Fruit fly (Drosophila melanogaster) whole organism, embryonic: ENCODE measurements around the gene CG46307.

Experiments used
- CG10147 ChIP-seq: fragments of 200-800 bp; sonication (Bioruptor generic); optimal IDR thresholded peaks from 2 replicates; lab custom pipeline; 2019; ENCODE audit warnings: missing biosample characterization, mild to moderate bottlenecking, missing genetic modification characterization, moderate library complexity
- CG11723 ChIP-seq: fragments of 200-800 bp; sonication (Bioruptor generic); optimal IDR thresholded peaks from 2 replicates; lab custom pipeline; 2017; ENCODE audit warnings: missing biosample characterization, mild to moderate bottlenecking, missing genetic modification characterization
- CG12104 ChIP-seq: fragments of 200-800 bp; sonication (Bioruptor generic); optimal IDR thresholded peaks from 3 replicates; lab custom pipeline; 2016; ENCODE audit warnings: missing biosample characterization, missing genetic modification characterization
- CG12299 ChIP-seq: fragments of 200-800 bp; sonication (Bioruptor generic); optimal IDR thresholded peaks from 2 replicates; lab custom pipeline; 2018; ENCODE audit warnings: missing biosample characterization, mild to moderate bottlenecking, missing genetic modification characterization
- CG12744 ChIP-seq: fragments of 200-800 bp; sonication (Bioruptor generic); optimal IDR thresholded peaks from 2 replicates; lab custom pipeline; 2016; ENCODE audit warnings: missing biosample characterization, missing genetic modification characterization
- CG13123 ChIP-seq: fragments of 200-800 bp; sonication (Bioruptor generic); optimal IDR thresholded peaks from 2 replicates; lab custom pipeline; 2016; ENCODE audit warnings: missing biosample characterization, missing genetic modification characterization
- CG13296 ChIP-seq: fragments of 200-800 bp; sonication (Bioruptor generic); optimal IDR thresholded peaks from 3 replicates; lab custom pipeline; 2018; ENCODE audit warnings: missing biosample characterization, mild to moderate bottlenecking, missing genetic modification characterization
- CG14710 ChIP-seq: fragments of 200-800 bp; sonication (Bioruptor generic); optimal IDR thresholded peaks from 3 replicates; lab custom pipeline; 2019; ENCODE audit warnings: missing biosample characterization, mild to moderate bottlenecking, missing genetic modification characterization, moderate library complexity
- CG1603 ChIP-seq: fragments of 200-800 bp; sonication (Bioruptor generic); optimal IDR thresholded peaks from 2 replicates; lab custom pipeline; 2019; ENCODE audit warnings: missing biosample characterization, mild to moderate bottlenecking, missing genetic modification characterization, moderate library complexity
- CG1647 ChIP-seq: fragments of 200-800 bp; sonication (Bioruptor generic); optimal IDR thresholded peaks from 3 replicates; lab custom pipeline; 2016; ENCODE audit warnings: missing biosample characterization, missing genetic modification characterization
- CG16863 ChIP-seq: fragments of 200-800 bp; sonication (Bioruptor generic); optimal IDR thresholded peaks from 3 replicates; lab custom pipeline; 2016; ENCODE audit warnings: missing biosample characterization, missing genetic modification characterization
- CG1832 ChIP-seq: fragments of 200-800 bp; sonication (Bioruptor generic); optimal IDR thresholded peaks from 2 replicates; lab custom pipeline; 2017; ENCODE audit warnings: missing biosample characterization, mild to moderate bottlenecking, missing genetic modification characterization, inconsistent platforms
- CG2678 ChIP-seq: fragments of 200-800 bp; sonication (Bioruptor generic); optimal IDR thresholded peaks from 3 replicates; lab custom pipeline; 2019; ENCODE audit warnings: missing biosample characterization, mild to moderate bottlenecking, missing genetic modification characterization, moderate library complexity
- CG4404 ChIP-seq: fragments of 200-800 bp; sonication (Bioruptor generic); IDR thresholded peaks from 2 replicates; pipeline ENCODE4 v1.3.6; 2022; ENCODE audit warnings: missing biosample characterization, missing genetic modification characterization
- CG4617 ChIP-seq: fragments of 200-800 bp; sonication (Bioruptor generic); optimal IDR thresholded peaks from 3 replicates; lab custom pipeline; 2016; ENCODE audit warnings: missing biosample characterization, missing genetic modification characterization, borderline replicate concordance
- CG6175 ChIP-seq: fragments of 200-800 bp; sonication (Bioruptor generic); IDR thresholded peaks from 3 replicates; pipeline ENCODE4 v1.3.6; 2022; ENCODE audit warnings: missing biosample characterization, missing genetic modification characterization
- CG7928 ChIP-seq: fragments of 200-800 bp; sonication (Bioruptor generic); optimal IDR thresholded peaks from 2 replicates; lab custom pipeline; 2017; ENCODE audit warnings: missing biosample characterization, mild to moderate bottlenecking, missing genetic modification characterization
- CG7987 ChIP-seq: fragments of 200-800 bp; sonication (Bioruptor generic); optimal IDR thresholded peaks from 2 replicates; lab custom pipeline; 2018; ENCODE audit warnings: missing biosample characterization, mild to moderate bottlenecking, missing genetic modification characterization, moderate library complexity
- CG8924 ChIP-seq: fragments of 200-800 bp; optimal IDR thresholded peaks from 3 replicates; lab custom pipeline; 2019; ENCODE audit warnings: missing biosample characterization, mild to moderate bottlenecking, missing genetic modification characterization, moderate library complexity
- CG8944 ChIP-seq: fragments of 200-800 bp; sonication (Bioruptor generic); optimal IDR thresholded peaks from 3 replicates; lab custom pipeline; 2016; ENCODE audit warnings: missing biosample characterization, missing genetic modification characterization
- CHES-1-like ChIP-seq: fragments of 200-800 bp; sonication (Bioruptor generic); optimal IDR thresholded peaks from 2 replicates; lab custom pipeline; 2016; ENCODE audit warnings: missing biosample characterization, missing genetic modification characterization
- HLH3B ChIP-seq: fragments of 200-800 bp; sonication (Bioruptor generic); IDR thresholded peaks from 2 replicates; pipeline ENCODE4 v1.3.6; 2022; ENCODE audit warnings: missing biosample characterization, missing genetic modification characterization
- Hr3 ChIP-seq: fragments of 200-800 bp; sonication (Bioruptor generic); optimal IDR thresholded peaks from 3 replicates; lab custom pipeline; 2016; ENCODE audit warnings: missing biosample characterization, missing genetic modification characterization
- Hr39 ChIP-seq: fragments of >200 bp; optimal IDR thresholded peaks from 2 replicates; lab custom pipeline; 2017
- Max ChIP-seq: fragments of 200-800 bp; sonication (Bioruptor generic); optimal IDR thresholded peaks from 2 replicates; lab custom pipeline; 2016; ENCODE audit warnings: missing biosample characterization, mild to moderate bottlenecking, missing genetic modification characterization
- NC2β ChIP-seq: fragments of 200-800 bp; sonication (Bioruptor generic); optimal IDR thresholded peaks from 2 replicates; lab custom pipeline; 2016; ENCODE audit warnings: missing biosample characterization, missing genetic modification characterization
- Usf ChIP-seq: fragments of 200-800 bp; sonication (Bioruptor generic); optimal IDR thresholded peaks from 2 replicates; lab custom pipeline; 2017; ENCODE audit warnings: missing genotype, missing biosample characterization, missing genetic modification characterization
- bab2 ChIP-seq: fragments of 200-800 bp; sonication (Bioruptor generic); optimal IDR thresholded peaks from 2 replicates; lab custom pipeline; 2016; ENCODE audit warnings: missing biosample characterization, missing genetic modification characterization
- cad ChIP-seq: fragments of >200 bp; optimal IDR thresholded peaks from 2 replicates; lab custom pipeline; 2017; ENCODE audit warnings: missing biosample characterization, missing genetic modification characterization
- caup ChIP-seq: fragments of 200-800 bp; sonication (Bioruptor generic); optimal IDR thresholded peaks from 3 replicates; lab custom pipeline; 2017; ENCODE audit warnings: missing biosample characterization, mild to moderate bottlenecking, missing genetic modification characterization, moderate library complexity; ENCODE audit not compliant: severe bottlenecking
- crp ChIP-seq, 2 experiments: fragments of 200-800 bp; sonication (Bioruptor generic); optimal IDR thresholded peaks; 2 replicates in 1 of 2; 3 replicates in 1 of 2; lab custom pipeline; 2017; ENCODE audit warnings: missing biosample characterization in 2 of 2, missing genetic modification characterization in 2 of 2, mild to moderate bottlenecking in 1 of 2, moderate library complexity in 1 of 2
- cwo ChIP-seq: fragments of 200-800 bp; sonication (Bioruptor generic); optimal IDR thresholded peaks from 3 replicates; lab custom pipeline; 2017; ENCODE audit warnings: missing biosample characterization, missing genetic modification characterization, mild to moderate bottlenecking, moderate library complexity, missing genetic modification reagents
- dan ChIP-seq: fragments of 200-800 bp; sonication (Bioruptor generic); IDR thresholded peaks from 2 replicates; pipeline ENCODE4 v1.3.6; 2022; ENCODE audit warnings: missing biosample characterization, missing genetic modification characterization
- dm ChIP-seq: fragments of 200-800 bp; sonication (Bioruptor generic); optimal IDR thresholded peaks from 3 replicates; lab custom pipeline; 2016; ENCODE audit warnings: missing biosample characterization, missing genetic modification characterization
- fu2 ChIP-seq: fragments of 200-800 bp; sonication (Bioruptor generic); optimal IDR thresholded peaks from 2 replicates; lab custom pipeline; 2016; ENCODE audit warnings: missing biosample characterization, missing genetic modification characterization
- gsb-n ChIP-seq: fragments of 200-800 bp; sonication (Bioruptor generic); optimal IDR thresholded peaks from 3 replicates; lab custom pipeline; 2018; ENCODE audit warnings: missing biosample characterization, mild to moderate bottlenecking, missing genetic modification characterization
- kay ChIP-seq: fragments of 200-800 bp; sonication (Bioruptor generic); optimal IDR thresholded peaks from 2 replicates; lab custom pipeline; 2016; ENCODE audit warnings: missing biosample characterization, missing genetic modification characterization
- lab ChIP-seq: fragments of 200-800 bp; sonication (Bioruptor generic); optimal IDR thresholded peaks from 3 replicates; lab custom pipeline; 2017; ENCODE audit warnings: missing biosample characterization, missing genetic modification characterization, mild to moderate bottlenecking, moderate library complexity, missing genetic modification reagents
- lmd ChIP-seq: fragments of 200-800 bp; sonication (Bioruptor generic); IDR thresholded peaks from 2 replicates; pipeline ENCODE4 v1.3.6; 2022; ENCODE audit warnings: missing biosample characterization, missing genetic modification characterization
- maf-S ChIP-seq: fragments of 200-800 bp; sonication (Bioruptor generic); optimal IDR thresholded peaks from 2 replicates; lab custom pipeline; 2016; ENCODE audit warnings: missing biosample characterization, missing genetic modification characterization
- nerfin-2 ChIP-seq: fragments of 200-800 bp; sonication (Bioruptor generic); IDR thresholded peaks from 2 replicates; pipeline ENCODE4 v1.3.6; 2022; ENCODE audit warnings: missing biosample characterization, missing genetic modification characterization; ENCODE audit not compliant: partially characterized antibody
- nmo ChIP-seq: fragments of 200-800 bp; sonication (Bioruptor generic); optimal IDR thresholded peaks from 2 replicates; lab custom pipeline; 2018; ENCODE audit warnings: missing biosample characterization, mild to moderate bottlenecking, missing genetic modification characterization, moderate library complexity
- otp ChIP-seq: fragments of 200-800 bp; sonication (Bioruptor generic); IDR thresholded peaks from 3 replicates; pipeline ENCODE4, ENCODE4 v1.3.6; 2022; ENCODE audit warnings: missing biosample characterization, missing genetic modification characterization
- pb ChIP-seq: fragments of 200-800 bp; sonication (Bioruptor generic); optimal IDR thresholded peaks from 3 replicates; lab custom pipeline; 2016; ENCODE audit warnings: missing biosample characterization, missing genetic modification characterization
- pita ChIP-seq: fragments of 200-800 bp; sonication (Bioruptor generic); optimal IDR thresholded peaks from 2 replicates; lab custom pipeline; 2017; ENCODE audit warnings: missing biosample characterization, mild to moderate bottlenecking, missing genetic modification characterization
- ro ChIP-seq: fragments of 200-800 bp; sonication (Bioruptor generic); IDR thresholded peaks from 2 replicates; pipeline ENCODE4 v1.3.6; 2022; ENCODE audit warnings: missing biosample characterization, missing genetic modification characterization
- slp2 ChIP-seq: fragments of 200-800 bp; sonication (Bioruptor generic); optimal IDR thresholded peaks from 2 replicates; lab custom pipeline; 2016; ENCODE audit warnings: missing biosample characterization, missing genetic modification characterization
- sob ChIP-seq: fragments of 200-800 bp; sonication (Bioruptor generic); IDR thresholded peaks from 2 replicates; pipeline ENCODE4 v1.3.6; 2022; ENCODE audit warnings: missing biosample characterization, missing genetic modification characterization
- sr ChIP-seq: fragments of 200-800 bp; sonication (Bioruptor generic); IDR thresholded peaks from 3 replicates; pipeline ENCODE4 v1.3.6; 2022; ENCODE audit warnings: missing biosample characterization, missing genetic modification characterization
- unpg ChIP-seq: fragments of 200-800 bp; sonication (Bioruptor generic); optimal IDR thresholded peaks from 3 replicates; lab custom pipeline; 2018; ENCODE audit warnings: missing biosample characterization, mild to moderate bottlenecking, missing genetic modification characterization, moderate library complexity
- wek ChIP-seq: fragments of 200-800 bp; sonication (Bioruptor generic); optimal IDR thresholded peaks from 3 replicates; lab custom pipeline; 2018; ENCODE audit warnings: missing biosample characterization, mild to moderate bottlenecking, missing genetic modification characterization, moderate library complexity

Gene CG46307

DNA sequence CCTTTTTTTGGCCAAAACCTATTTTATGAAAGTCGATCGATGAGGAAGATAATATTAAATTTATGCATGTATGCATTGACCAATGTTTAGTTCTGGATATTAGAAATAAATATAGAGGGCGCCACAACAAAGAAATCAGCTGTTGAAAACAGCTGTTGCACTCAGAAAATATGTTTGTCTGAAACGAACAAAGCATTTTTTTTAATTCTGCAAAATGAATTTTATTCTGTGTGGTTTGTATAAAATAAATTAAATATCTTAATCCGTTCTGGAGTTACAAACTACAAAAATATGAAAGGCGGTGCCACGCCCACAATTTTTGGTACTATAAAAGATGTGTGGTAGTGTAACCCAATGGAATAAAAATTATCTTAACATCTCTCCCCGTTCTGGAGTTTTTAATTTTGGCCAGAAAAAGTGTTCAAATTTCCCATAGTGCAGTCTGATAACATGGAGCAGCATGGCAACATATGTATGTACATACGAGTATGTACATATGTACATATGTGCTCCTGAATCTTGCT lies 4.5 kb downstream of the CG46307 start (continued):
- peak; percentile 73 for TF ChIP-seq unpg (GFP tag; lab: Kevin White, UChicago)
- no peak for TF ChIP-seq CG7928 (GFP tag; lab: Kevin White, UChicago)
- no peak for TF ChIP-seq CG1832
- TF ChIP-seq CG13296 (GFP tag; lab: Kevin White, UChicago) = peak; percentile 6
- TF ChIP-seq pita (GFP tag; lab: Kevin White, UChicago) = no peak
- TF ChIP-seq Hr39 (lab: Kevin White, UChicago) = no peak
- TF ChIP-seq lab (GFP tag; lab: Kevin White, UChicago) = peak; percentile 45
- TF ChIP-seq caup = no peak
- TF ChIP-seq sob (GFP tag; lab: Robert Waterston, UW) = 0 out of 2 replicates have a peak, but pooled peaks have one; percentile 45
- TF ChIP-seq CG1647 = no peak
- peak; percentile 38 for TF ChIP-seq CHES-1-like (GFP tag; lab: Kevin White, UChicago)
- peak; percentile 25 for TF ChIP-seq dm (GFP tag; lab: Kevin White, UChicago)
- TF ChIP-seq nerfin-2 (GFP tag; lab: Robert Waterston, UW) = no peak
- peak; percentile 53 for TF ChIP-seq CG16863 (GFP tag; lab: Kevin White, UChicago)
- no peak for TF ChIP-seq fu2 (GFP tag; lab: Kevin White, UChicago)
- TF ChIP-seq kay = no peak
- peak; percentile 85 for TF ChIP-seq nmo (GFP tag; lab: Kevin White, UChicago)
- TF ChIP-seq dan (GFP tag; lab: Robert Waterston, UW) = no peak
- TF ChIP-seq wek (GFP tag; lab: Kevin White, UChicago) = no peak
- TF ChIP-seq cwo = no peak
- no peak for TF ChIP-seq CG1603 (tag; lab: Kevin White, UChicago)
- TF ChIP-seq lmd (GFP tag; lab: Robert Waterston, UW) = peak; percentile 61
- TF ChIP-seq CG12104 (GFP tag; lab: Kevin White, UChicago) = peak; percentile 66
- no peak; the same call in 1 of the 2 replicates for TF ChIP-seq CG4404 (GFP tag; lab: Robert Waterston, UW)
- no peak for TF ChIP-seq CG12744
- TF ChIP-seq maf-S (GFP tag; lab: Kevin White, UChicago) = peak; percentile 36
- peak; percentile 37 for TF ChIP-seq CG11723 (GFP tag; lab: Kevin White, UChicago)
- peak; percentile 8 to 82 for TF ChIP-seq crp (GFP tag; optimal IDR thresholded peaks at IDR 0.05; lab: Kevin White, UChicago)
- TF ChIP-seq CG2678 = peak; percentile 63
- no peak for TF ChIP-seq CG6175 (GFP tag; lab: Robert Waterston, UW)
- peak; percentile 43 for TF ChIP-seq gsb-n (tag; lab: Kevin White, UChicago)
- no peak for TF ChIP-seq CG4617 (GFP tag; lab: Kevin White, UChicago)
- TF ChIP-seq CG8944 (GFP tag; lab: Kevin White, UChicago) = peak; percentile 22
- peak; percentile 48 for TF ChIP-seq bab2 (GFP tag; lab: Kevin White, UChicago)
- peak; percentile 61 for TF ChIP-seq CG8924 (tag; lab: Kevin White, UChicago)
- TF ChIP-seq slp2 (GFP tag; lab: Kevin White, UChicago) = no peak
- TF ChIP-seq CG10147 = peak; percentile 43
- peak; percentile 81 for TF ChIP-seq Max (GFP tag; lab: Kevin White, UChicago)
- peak; percentile 3 for TF ChIP-seq CG13123 (GFP tag; lab: Kevin White, UChicago)
- TF ChIP-seq otp = no peak; the same call in 2 of the 3 replicates
- peak; percentile 20 for TF ChIP-seq CG12299 (tag; lab: Kevin White, UChicago)
- TF ChIP-seq sr (GFP tag; lab: Robert Waterston, UW) = no peak
- TF ChIP-seq Hr3 (GFP tag; lab: Kevin White, UChicago) = peak; percentile 56
- no peak for TF ChIP-seq cad (GFP tag; lab: Kevin White, UChicago)
- TF ChIP-seq HLH3B (GFP tag; lab: Robert Waterston, UW) = 0 out of 2 replicates have a peak, but pooled peaks have one; percentile 44
- TF ChIP-seq CG7987 (GFP tag; lab: Kevin White, UChicago) = no peak
- peak; percentile 24 for TF ChIP-seq NC2β
- TF ChIP-seq CG14710 = peak; percentile 69
- TF ChIP-seq Usf (GFP tag; lab: Kevin White, UChicago) = peak; percentile 26
- peak; percentile 26 for TF ChIP-seq pb (GFP tag; lab: Kevin White, UChicago)
- no peak for TF ChIP-seq ro
